Worm (Caenorhabditis elegans): ENCODE measurements around the gene C10C6.13.

The C10C6.13 gene

ce11 chrIV:11492345-11492744 lies 22.8 kb upstream of the C10C6.13 start:
- TF ChIP-seq T22C8.4 (GFP tag; IDR thresholded peaks at IDR 0.05), result no peak
- TF ChIP-seq ref-1 (GFP tag; conservative IDR thresholded peaks at IDR 0.05), result no peak
- TF ChIP-seq ztf-29 (GFP tag; IDR thresholded peaks at IDR 0.05), result no peak
- no peak for TF ChIP-seq med-1 (GFP tag; optimal IDR thresholded peaks at IDR 0.05; ENCODE audit: insufficient read depth)
- TF ChIP-seq cog-1 (tag; optimal IDR thresholded peaks at IDR 0.05), result no peak
- no peak for TF ChIP-seq flt-1 (GFP tag; IDR thresholded peaks at IDR 0.05)
- no peak for TF ChIP-seq tab-1 (GFP tag; IDR thresholded peaks at IDR 0.05)
- no peak for TF ChIP-seq klf-2 (GFP tag; conservative IDR thresholded peaks at IDR 0.05)
- no peak for TF ChIP-seq ztf-23 (GFP tag; IDR thresholded peaks at IDR 0.05)

- TF ChIP-seq ref-1 (GFP tag; conservative IDR thresholded peaks at IDR 0.05), result no peak
- TF ChIP-seq ztf-23 (GFP tag; IDR thresholded peaks at IDR 0.05), result no peak
These were observed 21.9 kb upstream of the C10C6.13 start for ce11 chrIV:11491422-11491821.

DNA sequence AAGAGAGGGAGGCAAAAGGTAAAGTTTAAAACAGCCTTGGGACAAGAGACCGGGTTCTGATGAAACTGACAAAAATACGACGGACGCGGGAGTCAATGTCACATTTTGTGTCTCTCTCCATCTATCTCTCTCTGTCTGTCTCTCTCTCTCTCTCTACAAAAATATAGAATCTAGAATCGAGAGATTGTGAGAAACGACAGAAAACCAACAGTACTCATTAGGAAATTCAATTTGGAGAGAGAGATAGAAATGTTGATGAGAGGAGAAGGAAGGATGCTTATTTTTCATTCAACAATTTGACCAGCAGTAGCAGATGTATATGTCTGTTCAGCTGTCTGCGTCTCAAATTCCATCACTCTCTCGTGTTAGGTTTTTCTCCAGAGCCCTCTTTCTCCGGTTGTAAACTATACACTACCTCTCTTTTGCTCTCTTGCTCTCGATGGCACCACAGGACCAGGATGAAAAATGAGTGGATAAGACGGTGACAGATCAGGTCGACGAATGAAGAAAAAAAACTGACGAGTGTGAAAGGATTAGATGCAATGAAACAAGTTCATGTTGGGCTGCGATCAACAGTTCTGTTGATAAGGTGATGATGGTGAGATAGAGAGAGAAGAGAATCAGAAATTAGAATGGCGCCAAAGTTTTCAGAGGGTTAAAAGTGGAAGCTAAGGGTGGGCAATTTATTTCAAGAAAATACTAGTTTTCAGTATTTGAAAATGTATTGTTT lies 20.2 kb upstream of the C10C6.13 start:
- TF ChIP-seq flt-1 (GFP tag; IDR thresholded peaks at IDR 0.05), result no peak
- TF ChIP-seq ztf-29 (GFP tag; IDR thresholded peaks at IDR 0.05), result no peak
- no peak for TF ChIP-seq ref-1 (GFP tag; conservative IDR thresholded peaks at IDR 0.05)
- no peak for TF ChIP-seq cog-1 (tag; optimal IDR thresholded peaks at IDR 0.05)
- no peak for TF ChIP-seq T22C8.4 (GFP tag; IDR thresholded peaks at IDR 0.05)
- TF ChIP-seq tab-1 (GFP tag; IDR thresholded peaks at IDR 0.05), result no peak
- TF ChIP-seq med-1 (GFP tag; optimal IDR thresholded peaks at IDR 0.05; ENCODE audit: insufficient read depth), result no peak
- no peak for TF ChIP-seq ztf-23 (GFP tag; IDR thresholded peaks at IDR 0.05)
- TF ChIP-seq klf-2 (GFP tag; conservative IDR thresholded peaks at IDR 0.05), result no peak

- TF ChIP-seq T22C8.4 (GFP tag; IDR thresholded peaks at IDR 0.05) (no peak), med-1 (GFP tag; optimal IDR thresholded peaks at IDR 0.05; ENCODE audit: insufficient read depth) (no peak), ztf-29 (GFP tag; IDR thresholded peaks at IDR 0.05) (no peak), ref-1 (GFP tag; conservative IDR thresholded peaks at IDR 0.05) (no peak), klf-2 (GFP tag; conservative IDR thresholded peaks at IDR 0.05) (no peak), tab-1 (GFP tag; IDR thresholded peaks at IDR 0.05) (no peak), cog-1 (tag; optimal IDR thresholded peaks at IDR 0.05) (no peak), flt-1 (GFP tag; IDR thresholded peaks at IDR 0.05) (no peak), ztf-23 (GFP tag; IDR thresholded peaks at IDR 0.05) (no peak)
These were observed 19.5 kb upstream of the C10C6.13 start for ce11 chrIV:11489077-11489476.

DNA sequence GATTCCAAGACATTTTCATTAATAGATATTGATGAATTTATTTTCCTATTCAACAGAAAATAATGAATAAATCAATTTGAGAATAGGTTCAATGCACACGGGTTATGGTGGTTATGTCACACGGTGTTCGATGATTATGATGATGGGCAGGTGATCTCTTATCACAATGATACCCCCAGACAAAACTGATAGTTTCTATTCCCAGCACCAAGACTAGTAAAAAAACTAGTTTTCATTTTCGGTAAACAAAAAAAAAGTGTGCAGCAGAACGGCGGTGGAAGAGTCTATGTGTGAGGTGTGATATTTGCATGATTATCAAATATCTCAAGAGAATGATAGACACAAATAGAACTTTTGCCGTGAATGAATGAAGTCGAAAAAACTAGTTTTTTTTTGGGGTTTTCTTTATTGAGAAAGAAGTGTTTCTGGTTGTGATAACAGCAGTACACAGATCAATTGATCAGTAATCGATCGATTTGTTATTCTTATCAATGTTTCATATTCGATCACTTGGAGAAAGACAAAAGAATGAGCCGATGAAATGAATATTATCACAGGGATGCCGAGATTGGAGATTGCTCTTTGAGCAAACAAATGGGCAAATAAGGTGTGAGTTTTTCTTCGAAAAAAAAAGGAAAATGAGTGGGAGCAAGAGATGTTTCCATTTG lies 18.5 kb upstream of the C10C6.13 start:
- TF ChIP-seq tab-1 (GFP tag; IDR thresholded peaks at IDR 0.05), result no peak
- TF ChIP-seq cog-1 (tag; optimal IDR thresholded peaks at IDR 0.05), result no peak
- TF ChIP-seq ztf-29 (GFP tag; IDR thresholded peaks at IDR 0.05), result no peak
- TF ChIP-seq ztf-23 (GFP tag; IDR thresholded peaks at IDR 0.05), result no peak

- TF ChIP-seq T22C8.4 (GFP tag; IDR thresholded peaks at IDR 0.05) (no peak), klf-2 (GFP tag; conservative IDR thresholded peaks at IDR 0.05) (no peak), med-1 (GFP tag; optimal IDR thresholded peaks at IDR 0.05; ENCODE audit: insufficient read depth) (no peak), cog-1 (tag; optimal IDR thresholded peaks at IDR 0.05) (no peak), ztf-29 (GFP tag; IDR thresholded peaks at IDR 0.05) (no peak), tab-1 (GFP tag; IDR thresholded peaks at IDR 0.05) (no peak), ztf-23 (GFP tag; IDR thresholded peaks at IDR 0.05) (no peak), flt-1 (GFP tag; IDR thresholded peaks at IDR 0.05) (no peak), ref-1 (GFP tag; conservative IDR thresholded peaks at IDR 0.05) (no peak)
These were observed 17.3 kb upstream of the C10C6.13 start for ce11 chrIV:11486859-11487258.

DNA sequence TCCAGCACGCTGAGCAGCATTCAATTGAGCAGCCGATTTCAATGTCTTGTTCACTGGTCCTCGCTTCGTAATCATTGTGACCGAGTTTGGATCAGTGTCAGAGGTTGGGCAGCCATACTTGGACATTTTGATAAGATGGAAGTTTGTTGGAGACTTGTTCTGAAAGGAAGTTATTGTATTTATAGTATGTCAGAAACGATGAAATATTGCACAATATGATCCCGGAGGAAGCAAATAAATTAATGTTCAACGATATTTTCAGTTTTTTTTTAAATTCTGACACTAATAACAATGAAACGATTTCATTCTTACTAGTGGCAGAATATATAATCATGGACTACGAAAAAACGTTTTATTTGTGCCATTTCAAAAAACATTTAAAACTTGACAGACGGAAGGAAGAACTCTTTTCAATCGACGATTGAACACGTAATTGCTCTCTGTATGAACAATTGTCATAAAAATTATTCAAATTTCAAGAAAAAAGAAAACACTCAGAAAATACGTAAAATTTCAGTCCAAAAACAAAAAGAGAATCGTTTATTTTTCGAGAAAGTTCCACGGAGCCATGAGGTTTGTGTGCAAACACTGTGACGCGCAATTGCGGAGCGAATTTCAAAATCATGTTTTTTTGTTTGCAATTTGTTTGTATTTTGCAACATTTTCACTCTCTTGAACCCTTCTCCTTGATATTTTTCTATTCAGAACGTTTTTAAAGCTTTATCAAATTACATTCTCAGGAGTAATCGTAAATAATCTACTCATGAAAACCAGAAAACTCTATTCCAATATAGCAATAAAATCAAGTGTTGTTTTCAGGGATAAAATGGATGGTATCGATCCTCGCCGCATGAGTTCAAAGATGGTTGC lies 10.7 kb upstream of the C10C6.13 start, which contains the start of the genes mbf-1 and nse-4:
Gene mbf-1, minus strand, starts transcription at position 343 of the 870 bp plus-strand sequence.
Gene nse-4, plus strand, starts transcription at position 820 of the 870 bp plus-strand sequence.
- TF ChIP-seq ztf-29 (GFP tag; IDR thresholded peaks at IDR 0.05) (no peak), tab-1 (GFP tag; IDR thresholded peaks at IDR 0.05) (no peak), ref-1 (GFP tag; conservative IDR thresholded peaks at IDR 0.05) (no peak), cog-1 (tag; optimal IDR thresholded peaks at IDR 0.05) (peak; percentile 16), flt-1 (GFP tag; IDR thresholded peaks at IDR 0.05) (no peak), T22C8.4 (GFP tag; IDR thresholded peaks at IDR 0.05) (no peak)

DNA sequence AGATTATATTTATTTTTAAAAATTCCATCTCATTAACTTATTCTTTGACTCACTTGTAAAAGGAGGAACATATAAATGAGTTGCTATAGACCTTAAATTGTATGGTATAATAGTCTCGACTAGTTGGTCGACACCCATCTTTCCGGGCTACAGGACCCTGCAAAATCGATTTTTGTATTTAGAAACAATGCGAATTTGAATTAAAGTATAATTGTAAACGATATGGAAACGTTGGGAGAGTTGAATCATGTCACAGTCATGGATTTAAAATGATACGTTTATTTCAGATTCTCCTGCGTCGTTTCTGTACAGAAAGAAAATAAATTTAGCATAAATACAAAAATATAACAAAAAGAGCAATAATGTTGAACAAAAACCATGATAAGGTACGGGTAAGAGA lies 9.5 kb upstream of the C10C6.13 start, which contains the start of gene catp-8:
Gene catp-8, minus strand, starts transcription at position 157 of the 400 bp plus-strand sequence.
- TF ChIP-seq ztf-29 (GFP tag; IDR thresholded peaks at IDR 0.05), result no peak
- no peak for TF ChIP-seq ztf-23 (GFP tag; IDR thresholded peaks at IDR 0.05)
- no peak for TF ChIP-seq ref-1 (GFP tag; conservative IDR thresholded peaks at IDR 0.05)
- TF ChIP-seq flt-1 (GFP tag; IDR thresholded peaks at IDR 0.05), result no peak
- TF ChIP-seq klf-2 (GFP tag; conservative IDR thresholded peaks at IDR 0.05), result no peak
- TF ChIP-seq med-1 (GFP tag; optimal IDR thresholded peaks at IDR 0.05; ENCODE audit: insufficient read depth), result no peak
- TF ChIP-seq cog-1 (tag; optimal IDR thresholded peaks at IDR 0.05), result no peak
- no peak for TF ChIP-seq tab-1 (GFP tag; IDR thresholded peaks at IDR 0.05)
- TF ChIP-seq T22C8.4 (GFP tag; IDR thresholded peaks at IDR 0.05), result no peak

DNA sequence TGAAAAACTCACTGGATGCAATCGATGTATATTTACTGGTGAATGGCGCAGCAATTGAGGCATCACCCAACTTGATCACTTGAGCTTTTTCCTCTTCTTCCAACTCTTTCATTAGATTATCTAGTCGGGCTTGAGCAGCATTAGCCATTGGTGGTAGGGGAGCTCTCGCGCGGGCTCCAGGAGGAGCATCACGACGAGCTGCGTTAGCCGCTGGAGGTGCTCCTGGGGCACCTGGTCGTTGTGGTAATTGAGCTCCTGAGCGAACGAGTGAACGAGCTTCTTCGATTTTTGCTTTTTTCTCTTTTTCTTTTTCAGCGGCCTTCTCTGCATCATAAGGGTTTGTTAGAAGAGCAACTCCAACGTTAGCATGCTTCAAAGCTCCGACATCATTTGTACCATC lies 5.5 kb upstream of the C10C6.13 start:
- TF ChIP-seq tab-1 (GFP tag; IDR thresholded peaks at IDR 0.05) (no peak), flt-1 (GFP tag; IDR thresholded peaks at IDR 0.05) (no peak), T22C8.4 (GFP tag; IDR thresholded peaks at IDR 0.05) (no peak), ref-1 (GFP tag; conservative IDR thresholded peaks at IDR 0.05) (no peak), med-1 (GFP tag; optimal IDR thresholded peaks at IDR 0.05; ENCODE audit: insufficient read depth) (no peak), ztf-23 (GFP tag; IDR thresholded peaks at IDR 0.05) (no peak), cog-1 (tag; optimal IDR thresholded peaks at IDR 0.05) (no peak), ztf-29 (GFP tag; IDR thresholded peaks at IDR 0.05) (no peak), klf-2 (GFP tag; conservative IDR thresholded peaks at IDR 0.05) (no peak)

All from whole organism, midembryonic.